Worm (Caenorhabditis elegans) whole organism, young adult: Measurements from ENCODE around the gene H39E20.1.

ENCODE experiments used
- K12H6.12 ChIP-seq: fragments of 200-800 bp; sonication (Bioruptor generic); optimal IDR thresholded peaks from 2 replicates; lab custom pipeline; 2018; ENCODE audit warnings: mild to moderate bottlenecking, missing genetic modification characterization, missing compliant biosample characterization
- ZK185.1 ChIP-seq: sonication (generic microtip); optimal IDR thresholded peaks from 2 replicates; lab custom pipeline; 2016; ENCODE audit warnings: mild to moderate bottlenecking, missing genetic modification characterization, missing compliant biosample characterization; ENCODE audit not compliant: poor library complexity, severe bottlenecking
- atf-7 ChIP-seq: sonication (generic microtip); optimal IDR thresholded peaks from 2 replicates; lab custom pipeline; 2017; ENCODE audit warnings: mild to moderate bottlenecking, missing genetic modification characterization, missing compliant biosample characterization
- ceh-91 ChIP-seq: fragments of 200-800 bp; sonication (Bioruptor generic); IDR thresholded peaks from 2 replicates; pipeline ENCODE4 v1.3.6; 2022; ENCODE audit warnings: missing genetic modification reagents, missing genetic modification characterization, missing compliant biosample characterization
- hrde-1 ChIP-seq: sonication (generic microtip); optimal IDR thresholded peaks from 2 replicates; lab custom pipeline; 2016; ENCODE audit warnings: missing genetic modification characterization, mild to moderate bottlenecking, missing compliant biosample characterization, moderate library complexity, missing genotype, missing genetic modification reagents, borderline replicate concordance
- let-526 ChIP-seq: fragments of 200-800 bp; sonication (Bioruptor generic); IDR thresholded peaks from 2 replicates; pipeline ENCODE4 v1.3.6; 2022; ENCODE audit warnings: missing genetic modification reagents, missing genetic modification characterization, missing compliant biosample characterization

ce11 chrX:1419163-1419696 lies 21.8 kb upstream of the H39E20.1 start, which contains the start of gene F19G12.9:
- no peak for TF ChIP-seq atf-7 (tag; lab: Kevin White, UChicago)
- TF ChIP-seq K12H6.12 (tag; lab: Kevin White, UChicago), result no peak
- no peak for TF ChIP-seq ceh-91 (GFP tag; lab: Robert Waterston, UW)
- no peak for TF ChIP-seq hrde-1 (tag; lab: Kevin White, UChicago)
- no peak for TF ChIP-seq ZK185.1 (tag; lab: Kevin White, UChicago)
- no peak for TF ChIP-seq let-526 (GFP tag; lab: Robert Waterston, UW)
